Worm (Caenorhabditis elegans) whole organism, L2 larva: Measurements from ENCODE around the gene lpr-3.

Source experiments
- C34F6.9 ChIP-seq: fragments of 150-350 bp; optimal IDR thresholded peaks from 2 replicates; lab custom pipeline; 2014; ENCODE audit warnings: missing biosample characterization, missing genetic modification characterization
- Y55F3AM.14 ChIP-seq: fragments of 200-800 bp; sonication (Bioruptor generic); optimal IDR thresholded peaks from 2 replicates; lab custom pipeline; 2018; ENCODE audit warnings: mild to moderate bottlenecking, missing genetic modification characterization, missing compliant biosample characterization
- ZK546.5 ChIP-seq: sonication (generic microtip); optimal IDR thresholded peaks from 2 replicates; lab custom pipeline; 2017; ENCODE audit warnings: missing biosample characterization, missing genetic modification characterization
- alr-1 ChIP-seq: fragments of 150-350 bp; optimal IDR thresholded peaks from 2 replicates; lab custom pipeline; 2014; ENCODE audit warnings: missing biosample characterization, missing genetic modification characterization
- ama-1 ChIP-seq: fragments of 150-350 bp; optimal IDR thresholded peaks from 2 replicates; lab custom pipeline; 2018; ENCODE audit warnings: inconsistent platforms
- blmp-1 ChIP-seq: sonication (generic microtip); optimal IDR thresholded peaks from 2 replicates; lab custom pipeline; 2017; ENCODE audit warnings: missing genetic modification characterization, mild to moderate bottlenecking, missing compliant biosample characterization, antibody characterized with exemption, moderate library complexity; ENCODE audit not compliant: insufficient read depth
- ceh-16 ChIP-seq: fragments of 150-350 bp; optimal IDR thresholded peaks from 2 replicates; lab custom pipeline; 2014; ENCODE audit warnings: missing biosample characterization, missing genetic modification characterization
- egl-27 ChIP-seq: sonication (generic microtip); optimal IDR thresholded peaks from 3 replicates; lab custom pipeline; 2017; ENCODE audit warnings: missing biosample characterization, missing genetic modification reagents, missing genetic modification characterization
- elt-1 ChIP-seq: fragments of 150-350 bp; optimal IDR thresholded peaks from 2 replicates; lab custom pipeline; 2014; ENCODE audit warnings: missing biosample characterization, missing genetic modification characterization
- elt-3 ChIP-seq: sonication (generic microtip); optimal IDR thresholded peaks from 2 replicates; lab custom pipeline; 2017; ENCODE audit warnings: missing biosample characterization, missing genetic modification characterization
- fos-1 ChIP-seq: fragments of 150-350 bp; optimal IDR thresholded peaks from 2 replicates; lab custom pipeline; 2014; ENCODE audit warnings: missing biosample characterization, missing genetic modification characterization
- gmeb-1 ChIP-seq: fragments of 150-350 bp; optimal IDR thresholded peaks from 2 replicates; lab custom pipeline; 2014; ENCODE audit warnings: missing biosample characterization, missing genetic modification characterization
- lin-11 ChIP-seq: fragments of 150-350 bp; sonication (generic microtip); optimal IDR thresholded peaks from 2 replicates; lab custom pipeline; 2014; ENCODE audit warnings: missing biosample characterization, missing genetic modification characterization, inconsistent platforms, mixed read lengths
- lin-13 ChIP-seq: fragments of 150-350 bp; optimal IDR thresholded peaks from 2 replicates; lab custom pipeline; 2014; ENCODE audit warnings: missing biosample characterization, missing genetic modification reagents, missing genetic modification characterization
- lin-39 ChIP-seq: fragments of 150-350 bp; optimal IDR thresholded peaks from 2 replicates; lab custom pipeline; 2014; ENCODE audit warnings: missing biosample characterization, missing genetic modification reagents, missing genetic modification characterization
- lsy-2 ChIP-seq, 2 experiments: fragments of 150-350 bp in 1 of 2; sonication (generic microtip) in 1 of 2; optimal IDR thresholded peaks; 2 replicates each; lab custom pipeline; 2014 to 2017; ENCODE audit warnings: missing biosample characterization in 2 of 2, missing genetic modification characterization in 2 of 2
- mab-5 ChIP-seq: fragments of 150-350 bp; optimal IDR thresholded peaks from 2 replicates; lab custom pipeline; 2014; ENCODE audit warnings: missing biosample characterization, missing genetic modification characterization
- mbf-1 ChIP-seq: sonication (generic microtip); optimal IDR thresholded peaks from 2 replicates; lab custom pipeline; 2017; ENCODE audit warnings: missing biosample characterization, missing genetic modification characterization
- mdl-1 ChIP-seq, 2 experiments: fragments of 150-350 bp in 1 of 2; sonication (generic microtip) in 1 of 2; optimal IDR thresholded peaks; 2 replicates each; lab custom pipeline; 2017; ENCODE audit warnings: missing biosample characterization in 2 of 2, missing genetic modification characterization in 2 of 2
- nhr-10 ChIP-seq: sonication (generic microtip); optimal IDR thresholded peaks from 2 replicates; lab custom pipeline; 2017; ENCODE audit warnings: missing biosample characterization, missing genetic modification characterization
- nhr-11 ChIP-seq: fragments of 150-350 bp; optimal IDR thresholded peaks from 2 replicates; lab custom pipeline; 2014; ENCODE audit warnings: missing biosample characterization, missing genetic modification characterization
- nhr-12 ChIP-seq: fragments of 150-350 bp; optimal IDR thresholded peaks from 2 replicates; lab custom pipeline; 2014; ENCODE audit warnings: missing biosample characterization, missing genetic modification characterization
- nhr-129 ChIP-seq: fragments of 150-350 bp; optimal IDR thresholded peaks from 2 replicates; lab custom pipeline; 2014; ENCODE audit warnings: missing biosample characterization, missing genetic modification characterization
- nhr-21 ChIP-seq: fragments of 150-350 bp; optimal IDR thresholded peaks from 2 replicates; lab custom pipeline; 2014; ENCODE audit warnings: missing biosample characterization, missing genetic modification characterization
- nhr-23 ChIP-seq: fragments of 150-350 bp; optimal IDR thresholded peaks from 2 replicates; lab custom pipeline; 2014; ENCODE audit warnings: missing biosample characterization, missing genetic modification reagents, missing genetic modification characterization
- nhr-25 ChIP-seq: fragments of 150-350 bp; sonication (generic microtip); optimal IDR thresholded peaks from 3 replicates; lab custom pipeline; 2014; ENCODE audit warnings: missing biosample characterization, missing genetic modification characterization
- nhr-77 ChIP-seq: fragments of 150-350 bp; optimal IDR thresholded peaks from 2 replicates; lab custom pipeline; 2014; ENCODE audit warnings: missing biosample characterization, missing genetic modification characterization
- peb-1 ChIP-seq: fragments of 150-350 bp; optimal IDR thresholded peaks from 2 replicates; lab custom pipeline; 2014; ENCODE audit warnings: missing biosample characterization, missing genetic modification characterization
- sem-4 ChIP-seq: fragments of 150-350 bp; optimal IDR thresholded peaks from 2 replicates; lab custom pipeline; 2014; ENCODE audit warnings: missing biosample characterization, missing genetic modification reagents, missing genetic modification characterization
- skn-1 ChIP-seq: sonication (generic microtip); optimal IDR thresholded peaks from 2 replicates; lab custom pipeline; 2017; ENCODE audit warnings: missing biosample characterization, missing genetic modification characterization
- sma-3 ChIP-seq: sonication (generic microtip); optimal IDR thresholded peaks from 2 replicates; lab custom pipeline; 2016; ENCODE audit warnings: missing genetic modification reagents, missing genetic modification characterization, missing compliant biosample characterization
- sma-9 ChIP-seq, 2 experiments: fragments of 150-350 bp in 1 of 2; sonication (generic microtip) in 1 of 2; optimal IDR thresholded peaks; 2 replicates each; lab custom pipeline; 2014 to 2016; ENCODE audit warnings: missing genetic modification characterization in 2 of 2, mild to moderate bottlenecking in 1 of 2, missing biosample characterization in 1 of 2, missing compliant biosample characterization in 1 of 2, missing genetic modification reagents in 1 of 2, moderate library complexity in 1 of 2
- snpc-4 ChIP-seq: fragments of 150-350 bp; optimal IDR thresholded peaks from 2 replicates; lab custom pipeline; 2014; ENCODE audit warnings: missing biosample characterization, missing genetic modification characterization
- unc-39 ChIP-seq: fragments of 150-350 bp; optimal IDR thresholded peaks from 2 replicates; lab custom pipeline; 2014; ENCODE audit warnings: missing biosample characterization, missing genetic modification characterization
- unc-55 ChIP-seq: fragments of 150-350 bp; sonication (generic microtip); optimal IDR thresholded peaks from 3 replicates; lab custom pipeline; 2014; ENCODE audit warnings: missing biosample characterization, missing genetic modification reagents, missing genetic modification characterization
- unc-62 ChIP-seq: fragments of 150-350 bp; optimal IDR thresholded peaks from 2 replicates; lab custom pipeline; 2014; ENCODE audit warnings: missing biosample characterization, missing genetic modification reagents, missing genetic modification characterization
- ztf-1 ChIP-seq: fragments of 200-800 bp; sonication (Bioruptor generic); conservative IDR thresholded peaks from 2 replicates; pipeline ENCODE4 v1.3.6; 2022; ENCODE audit warnings: missing genetic modification characterization, missing compliant biosample characterization
- ztf-11 ChIP-seq: sonication (generic microtip); optimal IDR thresholded peaks from 2 replicates; lab custom pipeline; 2017; ENCODE audit warnings: missing biosample characterization, missing genetic modification characterization

lpr-3 gene

DNA sequence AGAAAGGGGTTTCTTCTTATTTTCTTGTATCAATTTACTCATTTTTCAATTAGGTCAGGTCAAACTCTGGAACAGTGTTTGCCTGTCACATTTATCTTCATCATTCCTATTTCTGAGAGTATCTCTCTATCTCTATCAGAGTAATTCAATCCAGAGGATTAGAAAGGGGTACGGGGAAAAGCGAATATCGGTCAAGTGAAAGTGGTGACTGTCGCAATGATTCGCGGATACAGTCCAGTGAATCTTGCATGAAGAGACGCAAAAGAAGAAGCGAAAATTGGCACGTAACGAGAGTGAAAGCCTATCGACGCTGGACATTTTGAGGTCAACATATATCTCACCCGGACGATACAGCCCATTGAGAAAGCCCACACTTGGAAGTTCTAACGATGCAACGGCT is 7.6 kb downstream of the lpr-3 start, which contains the start of gene lpr-4:
lpr-4 (plus strand) TSS at position 328 of the 400 bp plus-strand sequence.
- no peak for TF ChIP-seq nhr-23 (tag; lab: Kevin White, UChicago)
- peak; percentile 94 for TF ChIP-seq blmp-1 (tag; lab: Kevin White, UChicago)
- TF ChIP-seq lsy-2 (tag; optimal IDR thresholded peaks at IDR 0.05; lab: Kevin White, UChicago): peak in 1 of 2 experiments; percentile 20
- peak; percentile 47 for TF ChIP-seq egl-27 (tag; lab: Kevin White, UChicago)
- no peak for TF ChIP-seq peb-1 (tag; lab: Kevin White, UChicago)
- TF ChIP-seq sma-9 (GFP tag; optimal IDR thresholded peaks at IDR 0.05; lab: Kevin White, UChicago): peak; percentile 23
- no peak for TF ChIP-seq sma-9 (tag; optimal IDR thresholded peaks at IDR 0.05; lab: Kevin White, UChicago)
- no peak for TF ChIP-seq unc-62 (GFP tag; lab: Kevin White, UChicago)
- no peak for TF ChIP-seq alr-1 (tag; lab: Kevin White, UChicago)
- TF ChIP-seq sem-4 (tag; lab: Kevin White, UChicago): peak; percentile 13
- peak; percentile 76 for TF ChIP-seq nhr-21 (tag; lab: Kevin White, UChicago)
- TF ChIP-seq nhr-25 (tag; lab: Kevin White, UChicago): peak; percentile 16
- TF ChIP-seq fos-1: peak; percentile 56

DNA sequence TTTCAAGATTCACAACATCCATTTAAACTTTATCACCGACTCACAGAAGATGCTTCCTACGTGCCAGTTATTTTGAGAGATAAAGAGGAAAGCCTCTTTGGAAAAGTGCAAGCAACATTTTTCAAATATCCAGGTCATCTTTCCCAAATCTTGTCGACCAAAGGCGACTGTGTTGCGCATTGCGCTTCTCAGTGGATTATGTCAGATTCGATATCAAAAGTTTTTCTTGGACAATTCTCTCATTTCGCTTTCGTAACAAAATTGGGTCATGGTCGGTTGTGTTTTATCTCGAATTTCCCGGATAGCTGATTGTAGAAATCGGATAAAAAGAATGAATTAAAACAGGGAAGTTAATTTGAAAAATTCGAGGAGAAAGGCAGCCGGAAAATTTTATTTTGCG is 10.1 kb downstream of the lpr-3 start:
- TF ChIP-seq ztf-11 (no peak), elt-1 (tag; lab: Kevin White, UChicago) (no peak), snpc-4 (tag; lab: Kevin White, UChicago) (no peak), nhr-77 (tag; lab: Kevin White, UChicago) (no peak), elt-3 (tag; lab: Kevin White, UChicago) (no peak), peb-1 (tag; lab: Kevin White, UChicago) (no peak), nhr-21 (tag; lab: Kevin White, UChicago) (no peak), fos-1 (peak; percentile 6), nhr-11 (tag; lab: Kevin White, UChicago) (no peak), blmp-1 (tag; lab: Kevin White, UChicago) (no peak), nhr-23 (tag; lab: Kevin White, UChicago) (no peak), lin-13 (GFP tag; lab: Kevin White, UChicago) (no peak), egl-27 (tag; lab: Kevin White, UChicago) (peak; percentile 25), sem-4 (tag; lab: Kevin White, UChicago) (no peak), C34F6.9 (tag; lab: Kevin White, UChicago) (no peak), gmeb-1 (no peak), skn-1 (no peak)

ce11 chrX:11068334-11068733 is 11.1 kb downstream of the lpr-3 start, which contains the start of gene apt-9:
apt-9 (plus strand) TSS chrX:11068527.
- TF ChIP-seq nhr-129 (peak; percentile 54), ceh-16 (tag; lab: Kevin White, UChicago) (no peak), lin-39 (tag; lab: Kevin White, UChicago) (no peak), unc-55 (GFP tag; lab: Kevin White, UChicago) (peak; percentile 81), blmp-1 (tag; lab: Kevin White, UChicago) (no peak), sma-9 (GFP tag; optimal IDR thresholded peaks at IDR 0.05; lab: Kevin White, UChicago) (peak; percentile 22), sma-9 (tag; optimal IDR thresholded peaks at IDR 0.05; lab: Kevin White, UChicago) (no peak), ztf-1 (GFP tag; lab: Robert Waterston, UW) (no peak), nhr-25 (tag; lab: Kevin White, UChicago) (no peak), fos-1 (no peak), mbf-1 (no peak), lsy-2 (tag; optimal IDR thresholded peaks at IDR 0.05; lab: Kevin White, UChicago) (peak in 1 of 2 experiments; percentile 42), unc-62 (GFP tag; lab: Kevin White, UChicago) (no peak), mdl-1 (tag; optimal IDR thresholded peaks at IDR 0.05; lab: Kevin White, UChicago) (peak in 1 of 2 experiments; percentile 28), nhr-10 (tag; lab: Kevin White, UChicago) (no peak), lin-11 (tag; lab: Kevin White, UChicago) (peak; percentile 16), C34F6.9 (tag; lab: Kevin White, UChicago) (peak; percentile 26), nhr-23 (tag; lab: Kevin White, UChicago) (no peak), egl-27 (tag; lab: Kevin White, UChicago) (no peak), ZK546.5 (no peak), sma-3 (GFP tag; lab: Kevin White, UChicago) (no peak), alr-1 (tag; lab: Kevin White, UChicago) (no peak), unc-39 (no peak), nhr-11 (tag; lab: Kevin White, UChicago) (no peak), snpc-4 (tag; lab: Kevin White, UChicago) (peak; percentile 23), gmeb-1 (no peak), ama-1 (lab: Kevin White, UChicago) (no peak), nhr-12 (tag; lab: Kevin White, UChicago) (no peak), Y55F3AM.14 (GFP tag; lab: Kevin White, UChicago) (peak; percentile 31), sem-4 (tag; lab: Kevin White, UChicago) (no peak), nhr-21 (tag; lab: Kevin White, UChicago) (no peak), mab-5 (tag; lab: Kevin White, UChicago) (peak; percentile 8)
